Fruit fly (Drosophila melanogaster): Measurements from ENCODE around the gene CycH.

Gene CycH

dm6 chr3L:21832203-21833160, 10.7 kb downstream of the CycH start, which contains the start of the genes CG7148 and Nopp140 (continued):
- TF ChIP-seq D (optimal IDR thresholded peaks at IDR 0.05) (no peak), D (GFP tag; optimal IDR thresholded peaks at IDR 0.05) (peak; percentile 25), sens-2 (GFP tag; IDR thresholded peaks at IDR 0.05) (no peak), Hmx (GFP tag; optimal IDR thresholded peaks at IDR 0.05) (no peak), CG8924 (tag; optimal IDR thresholded peaks at IDR 0.05) (peak; percentile 79), CG11695 (GFP tag; IDR thresholded peaks at IDR 0.05) (0 out of 3 replicates have a peak, but pooled peaks have one; percentile 24), ro (GFP tag; IDR thresholded peaks at IDR 0.05) (no peak; the same call in 1 of the 2 replicates), CG10462 (GFP tag; optimal IDR thresholded peaks at IDR 0.05) (no peak), CG6854 (GFP tag; optimal IDR thresholded peaks at IDR 0.05) (no peak), sob (GFP tag; IDR thresholded peaks at IDR 0.05) (peak; percentile 80), CG10565 (GFP tag; optimal IDR thresholded peaks at IDR 0.05) (no peak), CG13424 (tag; optimal IDR thresholded peaks at IDR 0.05) (peak; percentile 67), Dip2 (GFP tag; IDR thresholded peaks at IDR 0.05) (no peak), abd-A (tag; optimal IDR thresholded peaks at IDR 0.05) (no peak), cato (GFP tag; optimal IDR thresholded peaks at IDR 0.05; ENCODE audit: borderline replicate concordance) (no peak), CG18599 (GFP tag; optimal IDR thresholded peaks at IDR 0.05) (peak; percentile 75), Bteb2 (GFP tag; optimal IDR thresholded peaks at IDR 0.05) (peak; percentile 51), bigmax (GFP tag; optimal IDR thresholded peaks at IDR 0.05) (no peak), CG4707 (GFP tag; optimal IDR thresholded peaks at IDR 0.05) (peak; percentile 16), CG7357 (GFP tag; IDR thresholded peaks at IDR 0.05) (0 out of 3 replicates have a peak, but pooled peaks have one; percentile 15), bcd (GFP tag; optimal IDR thresholded peaks at IDR 0.05) (peak; percentile 61), al (GFP tag; IDR thresholded peaks at IDR 0.05) (peak; percentile 60), crp (GFP tag; optimal IDR thresholded peaks at IDR 0.05) (peak in 1 of 2 experiments; percentile 62), lab (GFP tag; optimal IDR thresholded peaks at IDR 0.05) (peak; percentile 84), az2 (GFP tag; optimal IDR thresholded peaks at IDR 0.05) (peak; percentile 57), CG2202 (tag; optimal IDR thresholded peaks at IDR 0.05) (no peak), ato (GFP tag; IDR thresholded peaks at IDR 0.05; ENCODE audit: partially characterized antibody) (no peak), trh (GFP tag; optimal IDR thresholded peaks at IDR 0.05) (peak; percentile 15), Atf-2 (GFP tag; optimal IDR thresholded peaks at IDR 0.05) (no peak), CG2889 (GFP tag; IDR thresholded peaks at IDR 0.05) (0 out of 3 replicates have a peak, but pooled peaks have one; percentile 43), Bgb (GFP tag; IDR thresholded peaks at IDR 0.05; ENCODE audit: partially characterized antibody) (peak; percentile 33; the same call in 1 of the 2 replicates), exex (tag; optimal IDR thresholded peaks at IDR 0.05) (no peak), Camta (GFP tag; optimal IDR thresholded peaks at IDR 0.05) (peak; percentile 8), sug (tag; optimal IDR thresholded peaks at IDR 0.05) (peak; percentile 66), tap (tag; optimal IDR thresholded peaks at IDR 0.05) (peak; percentile 22), gem (tag; optimal IDR thresholded peaks at IDR 0.05) (peak; percentile 72), fd64A (GFP tag; optimal IDR thresholded peaks at IDR 0.05) (no peak), sna (GFP tag; IDR thresholded peaks at IDR 0.05; ENCODE audit: partially characterized antibody) (no peak), wor (GFP tag; IDR thresholded peaks at IDR 0.05) (no peak), ash1 (GFP tag; optimal IDR thresholded peaks at IDR 0.05) (peak; percentile 45), CG10654 (GFP tag; optimal IDR thresholded peaks at IDR 0.05) (peak; percentile 48), CG4282 (GFP tag; optimal IDR thresholded peaks at IDR 0.05) (peak; percentile 50), sd (tag; optimal IDR thresholded peaks at IDR 0.05) (peak; percentile 71), dysf (GFP tag; IDR thresholded peaks at IDR 0.05) (peak; percentile 69), CG15269 (tag; optimal IDR thresholded peaks at IDR 0.05) (peak; percentile 71), CG12391 (tag; optimal IDR thresholded peaks at IDR 0.05) (peak; percentile 71), Hr3 (GFP tag; optimal IDR thresholded peaks at IDR 0.05) (peak; percentile 59), CG17385 (GFP tag; optimal IDR thresholded peaks at IDR 0.05) (peak; percentile 63)

Measured in whole organism, embryonic.